Fruit fly (Drosophila melanogaster) whole organism, wandering third instar larva: ENCODE data around the gene DCP2.
A peak's percentile ranks its signal among the peaks of the same experiment; 100 is the strongest.

Source experiments
- Abd-B ChIP-seq: fragments of >200 bp; optimal IDR thresholded peaks from 2 replicates; lab custom pipeline; 2017; ENCODE audit warnings: missing biosample characterization, missing genetic modification characterization
- CG32264 ChIP-seq: fragments of 200-800 bp; sonication (Bioruptor generic); optimal IDR thresholded peaks from 2 replicates; lab custom pipeline; 2016; ENCODE audit warnings: missing biosample characterization, missing genetic modification characterization
- CG9705 ChIP-seq: fragments of 200-800 bp; sonication (Bioruptor generic); optimal IDR thresholded peaks from 2 replicates; lab custom pipeline; 2018; ENCODE audit warnings: missing biosample characterization, mild to moderate bottlenecking, missing genetic modification characterization
- CrebA ChIP-seq: fragments of 200-800 bp; sonication (Bioruptor generic); optimal IDR thresholded peaks from 2 replicates; lab custom pipeline; 2016; ENCODE audit warnings: missing biosample characterization, mild to moderate bottlenecking, missing genetic modification characterization, borderline replicate concordance
- Dfd ChIP-seq: fragments of >200 bp; optimal IDR thresholded peaks from 2 replicates; lab custom pipeline; 2017; ENCODE audit warnings: missing biosample characterization, missing genetic modification characterization
- Dif ChIP-seq: fragments of 200-275, 200-300 bp; sonication (Bioruptor generic); optimal IDR thresholded peaks from 2 replicates; lab custom pipeline; 2018; ENCODE audit warnings: missing biosample characterization, missing genetic modification characterization; ENCODE audit not compliant: partially characterized antibody
- GATAd ChIP-seq: sonication (Bioruptor generic); optimal IDR thresholded peaks from 2 replicates; lab custom pipeline; 2016; ENCODE audit warnings: missing biosample characterization, missing genetic modification characterization
- HLH106 ChIP-seq: fragments of 200-800 bp; optimal IDR thresholded peaks from 3 replicates; lab custom pipeline; 2019; ENCODE audit warnings: missing biosample characterization, mild to moderate bottlenecking, missing genetic modification characterization, moderate library complexity
- Hnf4 ChIP-seq: fragments of 200-800 bp; sonication (Bioruptor generic); optimal IDR thresholded peaks from 2 replicates; lab custom pipeline; 2016; ENCODE audit warnings: missing biosample characterization, mild to moderate bottlenecking, missing genetic modification characterization
- Hr78 ChIP-seq: fragments of >200 bp; optimal IDR thresholded peaks from 2 replicates; lab custom pipeline; 2017; ENCODE audit warnings: missing biosample characterization, missing genetic modification characterization
- Hr83 ChIP-seq: fragments of 200-300 bp; sonication (Bioruptor generic); optimal IDR thresholded peaks from 2 replicates; lab custom pipeline; 2016; ENCODE audit warnings: missing biosample characterization, mild to moderate bottlenecking, missing genetic modification characterization, moderate library complexity; ENCODE audit not compliant: poor library complexity, severe bottlenecking
- Jra ChIP-seq: sonication (Bioruptor generic); optimal IDR thresholded peaks from 2 replicates; lab custom pipeline; 2016; ENCODE audit warnings: missing biosample characterization, missing genetic modification characterization
- Mio ChIP-seq: sonication (Bioruptor generic); optimal IDR thresholded peaks from 2 replicates; lab custom pipeline; 2016; ENCODE audit warnings: missing biosample characterization, missing genetic modification characterization
- Myc ChIP-seq: fragments of >200 bp; optimal IDR thresholded peaks from 2 replicates; lab custom pipeline; 2017
- N ChIP-seq: fragments of >200 bp; optimal IDR thresholded peaks from 2 replicates; lab custom pipeline; 2018; ENCODE audit warnings: missing biosample characterization, missing external identifiers, missing genetic modification characterization
- OdsH ChIP-seq: fragments of 200-800 bp; sonication (Bioruptor generic); optimal IDR thresholded peaks from 2 replicates; lab custom pipeline; 2016; ENCODE audit warnings: missing biosample characterization, mild to moderate bottlenecking, missing genetic modification characterization
- Rel ChIP-seq, 2 experiments: fragments of 200-800 bp; sonication (Bioruptor generic) in 1 of 2; optimal IDR thresholded peaks; 2 replicates in 1 of 2; 3 replicates in 1 of 2; lab custom pipeline; 2016 to 2019; ENCODE audit warnings: mild to moderate bottlenecking in 2 of 2, missing biosample characterization in 2 of 2, missing genetic modification characterization in 2 of 2, moderate library complexity in 1 of 2
- Sp1 ChIP-seq: fragments of 200-800 bp; sonication (Bioruptor generic); optimal IDR thresholded peaks from 3 replicates; lab custom pipeline; 2019; ENCODE audit warnings: missing biosample characterization, mild to moderate bottlenecking, missing genetic modification characterization, moderate library complexity
- Vsx2 ChIP-seq: fragments of 200-300, 225-300 bp; sonication (Bioruptor generic); optimal IDR thresholded peaks from 2 replicates; lab custom pipeline; 2018; ENCODE audit warnings: missing biosample characterization, missing genetic modification characterization; ENCODE audit not compliant: partially characterized antibody
- br ChIP-seq: fragments of 200-800 bp; sonication (Bioruptor generic); optimal IDR thresholded peaks from 2 replicates; lab custom pipeline; 2016; ENCODE audit warnings: missing biosample characterization, missing genetic modification characterization
- brk ChIP-seq: fragments of 200-800 bp; sonication (Bioruptor generic); optimal IDR thresholded peaks from 2 replicates; lab custom pipeline; 2016; ENCODE audit warnings: missing biosample characterization, mild to moderate bottlenecking, missing genetic modification characterization
- dmrt93B ChIP-seq: fragments of 200-800 bp; sonication (Bioruptor generic); optimal IDR thresholded peaks from 2 replicates; lab custom pipeline; 2018; ENCODE audit warnings: missing biosample characterization, mild to moderate bottlenecking, missing genetic modification characterization
- dsf ChIP-seq: sonication (Bioruptor generic); optimal IDR thresholded peaks from 2 replicates; lab custom pipeline; 2016; ENCODE audit warnings: missing biosample characterization, missing genetic modification characterization, borderline replicate concordance
- fru ChIP-seq: fragments of 200-800 bp; sonication (Bioruptor generic); optimal IDR thresholded peaks from 3 replicates; lab custom pipeline; 2016; ENCODE audit warnings: missing biosample characterization, mild to moderate bottlenecking, missing genetic modification characterization
- h ChIP-seq: fragments of 200-800 bp; sonication (Bioruptor generic); optimal IDR thresholded peaks from 3 replicates; lab custom pipeline; 2016; ENCODE audit warnings: missing biosample characterization, mild to moderate bottlenecking, missing genetic modification characterization
- jim ChIP-seq: fragments of 175-275, 200-325 bp; sonication (Bioruptor generic); optimal IDR thresholded peaks from 2 replicates; lab custom pipeline; 2016; ENCODE audit warnings: missing biosample characterization, mild to moderate bottlenecking, missing genetic modification characterization
- lola ChIP-seq: fragments of >200 bp; optimal IDR thresholded peaks from 2 replicates; lab custom pipeline; 2017; ENCODE audit warnings: missing biosample characterization, missing genetic modification characterization
- pan ChIP-seq: fragments of >200 bp; optimal IDR thresholded peaks from 2 replicates; lab custom pipeline; 2017
- rgr ChIP-seq: fragments of 200-800 bp; sonication (Bioruptor generic); optimal IDR thresholded peaks from 3 replicates; lab custom pipeline; 2016; ENCODE audit warnings: missing biosample characterization, mild to moderate bottlenecking, missing genetic modification characterization
- sage ChIP-seq: fragments of 200-800 bp; sonication (Bioruptor generic); optimal IDR thresholded peaks from 2 replicates; lab custom pipeline; 2016; ENCODE audit warnings: missing biosample characterization, mild to moderate bottlenecking, missing genetic modification characterization
- tai ChIP-seq: sonication (Bioruptor generic); optimal IDR thresholded peaks from 2 replicates; lab custom pipeline; 2016; ENCODE audit warnings: missing biosample characterization, missing genetic modification characterization
- usp ChIP-seq: fragments of >200 bp; optimal IDR thresholded peaks from 2 replicates; lab custom pipeline; 2017; ENCODE audit warnings: missing biosample characterization, missing genetic modification characterization
- woc ChIP-seq: sonication (Bioruptor generic); optimal IDR thresholded peaks from 2 replicates; lab custom pipeline; 2016; ENCODE audit warnings: missing biosample characterization, mild to moderate bottlenecking, missing genetic modification characterization

The DCP2 gene

dm6 chr3L:15837209-15837608 is 11.0 kb upstream of the DCP2 start, which contains the start of gene CG15715:
TSS of gene CG15715 (minus strand) at chr3L:15837482.
- TF ChIP-seq Dfd (GFP tag; lab: Kevin White, UChicago) (no peak), CG32264 (GFP tag; lab: Kevin White, UChicago) (no peak), lola (GFP tag; lab: Kevin White, UChicago) (no peak), GATAd (GFP tag; lab: Kevin White, UChicago) (no peak), brk (GFP tag; lab: Kevin White, UChicago) (no peak), Hr78 (no peak), HLH106 (tag; lab: Kevin White, UChicago) (no peak), sage (GFP tag; lab: Kevin White, UChicago) (no peak), jim (GFP tag; lab: Kevin White, UChicago) (no peak), tai (GFP tag; lab: Kevin White, UChicago) (no peak), CG9705 (GFP tag; lab: Kevin White, UChicago) (no peak), usp (GFP tag; lab: Kevin White, UChicago) (no peak), CrebA (no peak), OdsH (GFP tag; lab: Kevin White, UChicago) (no peak), woc (GFP tag; lab: Kevin White, UChicago) (no peak), pan (lab: Kevin White, UChicago) (no peak)

- TF ChIP-seq Rel (GFP tag; optimal IDR thresholded peaks at IDR 0.05; lab: Kevin White, UChicago) (no peak), Rel (tag; optimal IDR thresholded peaks at IDR 0.05; lab: Kevin White, UChicago) (no peak), CrebA (no peak), dsf (GFP tag; lab: Kevin White, UChicago) (no peak), Sp1 (GFP tag; lab: Kevin White, UChicago) (no peak), tai (GFP tag; lab: Kevin White, UChicago) (no peak), brk (GFP tag; lab: Kevin White, UChicago) (no peak), jim (GFP tag; lab: Kevin White, UChicago) (no peak), Myc (no peak), Dif (GFP tag; lab: Kevin White, UChicago) (no peak), usp (GFP tag; lab: Kevin White, UChicago) (no peak), dmrt93B (GFP tag; lab: Kevin White, UChicago) (no peak), Mio (GFP tag; lab: Kevin White, UChicago) (no peak), br (GFP tag; lab: Kevin White, UChicago) (no peak), rgr (GFP tag; lab: Kevin White, UChicago) (no peak)
Observed at dm6 chr3L:15834877-15835555, 8.8 kb upstream of the DCP2 start, which contains the start of gene CG18081. TSS of gene CG18081 (minus strand) at chr3L:15835388.

- TF ChIP-seq Hnf4 (GFP tag; lab: Kevin White, UChicago) (peak; percentile 26), OdsH (GFP tag; lab: Kevin White, UChicago) (no peak), sage (GFP tag; lab: Kevin White, UChicago) (no peak), CG32264 (GFP tag; lab: Kevin White, UChicago) (no peak), tai (GFP tag; lab: Kevin White, UChicago) (peak; percentile 21), dmrt93B (GFP tag; lab: Kevin White, UChicago) (no peak), h (GFP tag; lab: Kevin White, UChicago) (peak; percentile 19), br (GFP tag; lab: Kevin White, UChicago) (no peak), GATAd (GFP tag; lab: Kevin White, UChicago) (no peak), Hr83 (GFP tag; lab: Kevin White, UChicago) (no peak), Myc (peak; percentile 91), pan (lab: Kevin White, UChicago) (no peak), HLH106 (tag; lab: Kevin White, UChicago) (no peak), woc (GFP tag; lab: Kevin White, UChicago) (peak; percentile 44), dsf (GFP tag; lab: Kevin White, UChicago) (no peak), Vsx2 (GFP tag; lab: Kevin White, UChicago) (no peak), fru (GFP tag; lab: Kevin White, UChicago) (no peak), Rel (GFP tag; optimal IDR thresholded peaks at IDR 0.05; lab: Kevin White, UChicago) (no peak), Rel (tag; optimal IDR thresholded peaks at IDR 0.05; lab: Kevin White, UChicago) (no peak), Abd-B (no peak), lola (GFP tag; lab: Kevin White, UChicago) (no peak), jim (GFP tag; lab: Kevin White, UChicago) (no peak), N (GFP tag; lab: Kevin White, UChicago) (no peak), Hr78 (no peak), Jra (GFP tag; lab: Kevin White, UChicago) (no peak)
Observed at dm6 chr3L:15832146-15832545, 5.9 kb upstream of the DCP2 start, which contains the start of gene CG12713. TSS of gene CG12713 (plus strand) at chr3L:15832464.
